Worm (Caenorhabditis elegans) whole organism, mixed stage, embryonic: ENCODE results near the gene riok-3.

ENCODE experiments used
- M03D4.4 ChIP-seq: sonication (generic microtip); optimal IDR thresholded peaks from 2 replicates; lab custom pipeline; 2017; ENCODE audit warnings: mild to moderate bottlenecking, missing genetic modification characterization, missing compliant biosample characterization
- bed-3 ChIP-seq: fragments of 200-800 bp; sonication (Bioruptor generic); optimal IDR thresholded peaks from 3 replicates; lab custom pipeline; 2018; ENCODE audit warnings: mild to moderate bottlenecking, missing genetic modification characterization, moderate library complexity, missing compliant biosample characterization
- blmp-1 ChIP-seq: fragments of 150-350 bp; optimal IDR thresholded peaks from 2 replicates; lab custom pipeline; 2014; ENCODE audit warnings: missing biosample characterization, missing genetic modification characterization
- ceh-39 ChIP-seq: fragments of 150-350 bp; optimal IDR thresholded peaks from 2 replicates; lab custom pipeline; 2014; ENCODE audit warnings: missing biosample characterization, missing genetic modification characterization
- ceh-43 ChIP-seq: fragments of 200-800 bp; sonication (Bioruptor generic); optimal IDR thresholded peaks from 2 replicates; lab custom pipeline; 2018; ENCODE audit warnings: mild to moderate bottlenecking, missing genetic modification characterization, moderate library complexity, missing compliant biosample characterization
- ceh-83 ChIP-seq: fragments of 200-800 bp; sonication (Bioruptor generic); optimal IDR thresholded peaks from 2 replicates; lab custom pipeline; 2018; ENCODE audit warnings: mild to moderate bottlenecking, missing genetic modification characterization, missing compliant biosample characterization
- ces-1 ChIP-seq: fragments of 150-350 bp; optimal IDR thresholded peaks from 2 replicates; lab custom pipeline; 2014; ENCODE audit warnings: missing biosample characterization, missing genetic modification reagents, missing genetic modification characterization
- cnd-1 ChIP-seq: fragments of 200-800 bp; sonication (Bioruptor generic); optimal IDR thresholded peaks from 2 replicates; lab custom pipeline; 2018; ENCODE audit warnings: mild to moderate bottlenecking, missing genetic modification characterization, missing compliant biosample characterization
- drap-1 ChIP-seq: fragments of 200-800 bp; sonication (Bioruptor generic); optimal IDR thresholded peaks from 3 replicates; lab custom pipeline; 2018; ENCODE audit warnings: mild to moderate bottlenecking, missing genetic modification characterization, missing compliant biosample characterization
- elt-1 ChIP-seq: sonication (generic microtip); optimal IDR thresholded peaks from 2 replicates; lab custom pipeline; 2017; ENCODE audit warnings: missing genetic modification characterization, mild to moderate bottlenecking, missing compliant biosample characterization, antibody characterized with exemption, moderate library complexity, borderline replicate concordance; ENCODE audit not compliant: insufficient read depth
- elt-3 ChIP-seq: fragments of 150-350 bp; optimal IDR thresholded peaks from 2 replicates; lab custom pipeline; 2014; ENCODE audit warnings: missing biosample characterization, missing genetic modification characterization
- flh-1 ChIP-seq: fragments of 200-800 bp; sonication (Bioruptor generic); optimal IDR thresholded peaks from 2 replicates; lab custom pipeline; 2018; ENCODE audit warnings: mild to moderate bottlenecking, missing genetic modification characterization, moderate library complexity, missing compliant biosample characterization
- ham-2 ChIP-seq: fragments of 200-800 bp; sonication (Bioruptor generic); optimal IDR thresholded peaks from 2 replicates; lab custom pipeline; 2018; ENCODE audit warnings: mild to moderate bottlenecking, missing genetic modification characterization, missing compliant biosample characterization
- hlh-1 ChIP-seq: fragments of 150-350 bp; optimal IDR thresholded peaks from 2 replicates; lab custom pipeline; 2014; ENCODE audit warnings: missing biosample characterization, missing genetic modification reagents, missing genetic modification characterization
- lin-13 ChIP-seq: fragments of 150-350 bp; optimal IDR thresholded peaks from 2 replicates; lab custom pipeline; 2014; ENCODE audit warnings: missing biosample characterization, missing genetic modification characterization
- lin-32 ChIP-seq: fragments of 200-800 bp; sonication (Bioruptor generic); optimal IDR thresholded peaks from 2 replicates; lab custom pipeline; 2018; ENCODE audit warnings: mild to moderate bottlenecking, missing genetic modification characterization, missing compliant biosample characterization
- lsy-2 ChIP-seq: fragments of 150-350 bp; optimal IDR thresholded peaks from 2 replicates; lab custom pipeline; 2014; ENCODE audit warnings: missing biosample characterization, missing genetic modification characterization
- mab-5 ChIP-seq: fragments of 150-350 bp; optimal IDR thresholded peaks from 2 replicates; lab custom pipeline; 2014; ENCODE audit warnings: missing biosample characterization, missing genetic modification characterization
- mep-1 ChIP-seq: fragments of 150-350 bp; optimal IDR thresholded peaks from 2 replicates; lab custom pipeline; 2017; ENCODE audit warnings: missing biosample characterization, missing genetic modification reagents, missing genetic modification characterization, inconsistent platforms
- mls-2 ChIP-seq: sonication (generic microtip); optimal IDR thresholded peaks from 2 replicates; lab custom pipeline; 2016; ENCODE audit warnings: mild to moderate bottlenecking, missing genetic modification characterization, moderate library complexity, missing compliant biosample characterization
- nhr-12 ChIP-seq: fragments of 150-350 bp; optimal IDR thresholded peaks from 2 replicates; lab custom pipeline; 2014; ENCODE audit warnings: missing biosample characterization, missing genetic modification characterization
- nhr-2 ChIP-seq: fragments of 150-350 bp; optimal IDR thresholded peaks from 2 replicates; lab custom pipeline; 2014; ENCODE audit warnings: missing biosample characterization, missing genetic modification characterization
- nhr-237 ChIP-seq: fragments of 150-350 bp; optimal IDR thresholded peaks from 2 replicates; lab custom pipeline; 2014; ENCODE audit warnings: missing biosample characterization, missing genetic modification characterization
- nhr-28 ChIP-seq: fragments of 150-350 bp; optimal IDR thresholded peaks from 2 replicates; lab custom pipeline; 2014; ENCODE audit warnings: missing biosample characterization, missing genetic modification characterization
- nhr-76 ChIP-seq: sonication (generic microtip); optimal IDR thresholded peaks from 2 replicates; lab custom pipeline; 2017; ENCODE audit warnings: missing biosample characterization, missing genetic modification characterization
- pha-4 ChIP-seq: fragments of 150-350 bp; optimal IDR thresholded peaks from 2 replicates; lab custom pipeline; 2018; ENCODE audit warnings: missing biosample characterization, missing genetic modification reagents, missing genetic modification characterization
- sem-2 ChIP-seq: fragments of 200-800 bp; sonication (Bioruptor generic); optimal IDR thresholded peaks from 2 replicates; lab custom pipeline; 2018; ENCODE audit warnings: mild to moderate bottlenecking, missing genetic modification characterization, missing compliant biosample characterization
- snpc-4 ChIP-seq: fragments of 150-350 bp; optimal IDR thresholded peaks from 2 replicates; lab custom pipeline; 2014; ENCODE audit warnings: missing biosample characterization, missing genetic modification characterization
- sptf-1 ChIP-seq: sonication (generic microtip); optimal IDR thresholded peaks from 2 replicates; lab custom pipeline; 2017; ENCODE audit warnings: mild to moderate bottlenecking, missing genetic modification characterization, moderate library complexity, missing compliant biosample characterization
- tbx-8 ChIP-seq: fragments of 200-800 bp; sonication (Bioruptor generic); optimal IDR thresholded peaks from 2 replicates; lab custom pipeline; 2018; ENCODE audit warnings: mild to moderate bottlenecking, missing genetic modification characterization, moderate library complexity, missing compliant biosample characterization
- unc-120 ChIP-seq: sonication (generic microtip); optimal IDR thresholded peaks from 2 replicates; lab custom pipeline; 2017; ENCODE audit warnings: missing genetic modification characterization, missing compliant biosample characterization; ENCODE audit not compliant: poor library complexity, severe bottlenecking
- unc-39 ChIP-seq: fragments of 150-350 bp; optimal IDR thresholded peaks from 2 replicates; lab custom pipeline; 2014; ENCODE audit warnings: missing biosample characterization, missing genetic modification characterization
- unc-62 ChIP-seq: fragments of 150-350 bp; optimal IDR thresholded peaks from 2 replicates; lab custom pipeline; 2014; ENCODE audit warnings: missing biosample characterization, missing genetic modification reagents, missing genetic modification characterization
- zip-8 ChIP-seq: fragments of 150-350 bp; optimal IDR thresholded peaks from 2 replicates; lab custom pipeline; 2014; ENCODE audit warnings: missing biosample characterization, missing genetic modification characterization
- ztf-11 ChIP-seq: fragments of 150-350 bp; optimal IDR thresholded peaks from 2 replicates; lab custom pipeline; 2014; ENCODE audit warnings: missing biosample characterization, missing genetic modification characterization

The riok-3 gene

DNA sequence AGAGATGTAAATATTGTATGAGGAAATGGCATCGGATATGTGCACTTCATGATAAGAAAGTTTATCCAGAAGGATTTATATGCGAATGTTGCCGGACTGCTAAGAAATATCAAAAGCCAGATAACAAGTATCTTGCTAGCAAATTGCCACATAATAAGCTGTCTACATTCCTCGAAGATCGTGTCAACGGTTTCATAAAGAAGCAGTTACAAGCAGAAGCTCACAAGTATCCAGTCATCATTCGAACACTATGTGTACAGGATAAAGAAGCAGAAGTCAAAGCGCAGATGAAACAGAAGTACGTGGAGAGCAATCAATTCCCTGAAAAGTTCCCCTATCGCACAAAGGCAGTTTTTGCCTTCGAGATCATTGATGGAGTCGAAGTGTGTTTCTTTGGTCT, 34.2 kb downstream of the riok-3 start:
- no peak for TF ChIP-seq unc-39
- no peak for TF ChIP-seq ceh-43 (GFP tag; lab: Kevin White, UChicago)
- no peak for TF ChIP-seq lin-32 (GFP tag; lab: Kevin White, UChicago)
- TF ChIP-seq nhr-12 (tag; lab: Kevin White, UChicago) = no peak
- no peak for TF ChIP-seq lin-13 (tag; lab: Kevin White, UChicago)
- no peak for TF ChIP-seq nhr-28 (tag; lab: Kevin White, UChicago)
- no peak for TF ChIP-seq pha-4 (tag; lab: Kevin White, UChicago)
- no peak for TF ChIP-seq unc-120 (tag; lab: Kevin White, UChicago)
- no peak for TF ChIP-seq M03D4.4 (tag; lab: Kevin White, UChicago)

DNA sequence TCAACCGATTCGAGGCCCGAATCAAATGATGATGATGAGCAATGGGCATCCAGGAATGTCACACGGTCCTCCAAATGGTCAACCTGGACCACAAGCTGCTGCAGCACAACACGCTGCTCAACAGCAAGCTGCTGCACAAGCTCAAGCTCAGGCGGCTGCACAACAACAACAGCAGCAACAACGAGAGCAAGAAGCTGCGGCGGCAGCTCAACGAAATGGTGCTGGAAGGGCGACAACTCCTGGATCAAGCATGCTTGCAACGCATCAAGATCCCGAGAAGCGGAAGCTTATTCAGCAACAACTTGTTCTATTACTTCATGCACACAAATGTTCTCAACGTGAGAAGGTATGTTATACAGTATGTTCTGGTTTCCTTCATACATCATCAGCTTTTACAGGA, 36.8 kb downstream of the riok-3 start:
- TF ChIP-seq lin-32 (GFP tag; lab: Kevin White, UChicago) (peak; percentile 24), ceh-83 (no peak)

DNA sequence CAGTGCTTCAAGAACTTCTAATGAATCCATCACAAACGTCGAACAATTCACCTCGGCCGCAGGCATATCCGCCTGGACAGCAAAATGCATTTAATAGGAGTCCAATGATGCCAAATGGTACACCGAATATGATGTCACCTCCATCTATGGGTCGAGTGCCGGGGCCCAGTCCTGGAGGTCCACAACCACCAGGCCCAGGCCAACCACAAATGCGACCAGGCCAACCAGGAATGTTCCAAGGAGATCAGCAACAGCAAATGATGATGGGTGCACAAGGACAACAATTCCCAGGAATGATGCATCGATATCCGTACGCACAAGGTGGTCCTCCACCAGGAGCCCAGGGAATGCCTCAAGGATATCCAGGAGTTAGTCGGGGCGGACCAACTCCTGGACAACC, 37.7 kb downstream of the riok-3 start:
- TF ChIP-seq cnd-1 (tag; lab: Kevin White, UChicago) (no peak), bed-3 (GFP tag; lab: Kevin White, UChicago) (no peak), elt-3 (tag; lab: Kevin White, UChicago) (no peak), mep-1 (no peak), lin-13 (tag; lab: Kevin White, UChicago) (no peak), ceh-43 (GFP tag; lab: Kevin White, UChicago) (no peak), blmp-1 (tag; lab: Kevin White, UChicago) (no peak), nhr-76 (tag; lab: Kevin White, UChicago) (no peak), sem-2 (GFP tag; lab: Kevin White, UChicago) (no peak), lsy-2 (tag; lab: Kevin White, UChicago) (no peak), ces-1 (GFP tag; lab: Kevin White, UChicago) (no peak), nhr-12 (tag; lab: Kevin White, UChicago) (no peak), tbx-8 (GFP tag; lab: Kevin White, UChicago) (no peak), unc-62 (no peak), zip-8 (tag; lab: Kevin White, UChicago) (no peak), unc-120 (tag; lab: Kevin White, UChicago) (no peak), mls-2 (tag; lab: Kevin White, UChicago) (no peak), ztf-11 (no peak), pha-4 (tag; lab: Kevin White, UChicago) (no peak)

DNA sequence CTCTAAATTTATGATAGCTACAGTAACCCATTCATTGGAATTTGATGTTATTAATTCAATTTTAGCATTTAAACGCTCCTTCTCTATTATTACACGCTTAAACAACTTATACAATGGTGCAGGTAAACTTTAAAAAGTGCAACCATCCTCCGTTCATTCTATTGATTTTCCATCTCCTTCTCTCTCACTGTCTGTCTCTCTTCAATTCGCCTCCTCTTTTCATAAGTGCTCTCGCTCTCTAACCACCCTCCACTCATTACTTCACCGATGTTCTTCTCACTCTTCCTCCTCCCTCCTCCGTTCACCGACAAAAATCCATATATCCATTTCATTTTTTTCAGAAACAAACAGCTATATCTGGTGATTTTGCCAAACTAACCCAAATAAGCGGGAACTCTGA, 38.6 kb downstream of the riok-3 start, which contains the start of gene cbp-1:
Gene cbp-1 (plus strand): TSS at position 335 of the 400 bp plus-strand sequence.
- TF ChIP-seq M03D4.4 (tag; lab: Kevin White, UChicago) (no peak), ceh-83 (no peak), ces-1 (GFP tag; lab: Kevin White, UChicago) (peak; percentile 76), tbx-8 (GFP tag; lab: Kevin White, UChicago) (no peak), unc-62 (peak; percentile 21), nhr-76 (tag; lab: Kevin White, UChicago) (no peak), lsy-2 (tag; lab: Kevin White, UChicago) (peak; percentile 69), ceh-39 (tag; lab: Kevin White, UChicago) (peak; percentile 42)

DNA sequence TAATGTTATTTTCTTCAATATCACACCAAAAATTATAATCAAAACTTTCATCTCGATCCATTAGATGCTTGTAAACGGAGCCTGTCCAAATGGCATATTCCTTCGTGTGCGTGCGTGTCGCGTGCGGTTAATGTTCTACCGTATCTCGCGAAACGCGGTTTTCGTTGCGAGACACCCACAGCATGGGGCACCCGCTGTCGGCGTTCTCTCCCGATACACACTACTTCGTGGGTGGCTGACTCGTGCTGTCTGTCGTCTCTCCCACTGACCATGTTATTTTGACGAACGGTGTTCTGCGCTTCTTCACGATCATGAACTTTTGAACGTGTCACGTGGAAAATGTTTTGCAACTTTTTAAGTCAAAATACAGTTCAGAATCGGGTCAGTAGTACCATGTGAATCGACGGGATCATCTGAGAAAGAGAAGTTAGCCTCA, 39.3 kb downstream of the riok-3 start:
- TF ChIP-seq sem-2 (GFP tag; lab: Kevin White, UChicago) (peak; percentile 82), ces-1 (GFP tag; lab: Kevin White, UChicago) (peak; percentile 71), flh-1 (no peak), hlh-1 (tag; lab: Kevin White, UChicago) (peak; percentile 70), pha-4 (tag; lab: Kevin White, UChicago) (peak; percentile 98), nhr-237 (peak; percentile 86), ceh-43 (GFP tag; lab: Kevin White, UChicago) (peak; percentile 80), mab-5 (tag; lab: Kevin White, UChicago) (peak; percentile 6), ham-2 (GFP tag; lab: Kevin White, UChicago) (peak; percentile 82), tbx-8 (GFP tag; lab: Kevin White, UChicago) (peak; percentile 86), elt-1 (no peak), unc-62 (peak; percentile 81), mep-1 (peak; percentile 95), lin-32 (GFP tag; lab: Kevin White, UChicago) (peak; percentile 83), ceh-83 (peak; percentile 94), lin-13 (tag; lab: Kevin White, UChicago) (peak; percentile 97), nhr-2 (tag; lab: Kevin White, UChicago) (peak; percentile 25), unc-39 (peak; percentile 39), unc-120 (tag; lab: Kevin White, UChicago) (peak; percentile 91), nhr-28 (tag; lab: Kevin White, UChicago) (no peak), elt-3 (tag; lab: Kevin White, UChicago) (peak; percentile 45), bed-3 (GFP tag; lab: Kevin White, UChicago) (peak; percentile 57), blmp-1 (tag; lab: Kevin White, UChicago) (peak; percentile 48), snpc-4 (no peak), cnd-1 (tag; lab: Kevin White, UChicago) (peak; percentile 94), sptf-1 (tag; lab: Kevin White, UChicago) (peak; percentile 95), nhr-76 (tag; lab: Kevin White, UChicago) (no peak), ceh-39 (tag; lab: Kevin White, UChicago) (peak; percentile 97), lsy-2 (tag; lab: Kevin White, UChicago) (peak; percentile 99), drap-1 (GFP tag; lab: Kevin White, UChicago) (peak; percentile 95), ztf-11 (peak; percentile 92), M03D4.4 (tag; lab: Kevin White, UChicago) (peak; percentile 93), nhr-12 (tag; lab: Kevin White, UChicago) (peak; percentile 75), mls-2 (tag; lab: Kevin White, UChicago) (peak; percentile 92), zip-8 (tag; lab: Kevin White, UChicago) (no peak)
